Fruit fly (Drosophila melanogaster) whole organism, embryonic: ENCODE measurements around the gene CG32428.

Experiments
- ATbp ChIP-seq: fragments of 200-800 bp; sonication (Bioruptor generic); optimal IDR thresholded peaks from 2 replicates; lab custom pipeline; 2017; ENCODE audit warnings: missing biosample characterization, mild to moderate bottlenecking, missing genetic modification characterization, missing genetic modification reagents
- Asciz ChIP-seq: fragments of 200-800 bp; sonication (Bioruptor generic); optimal IDR thresholded peaks from 2 replicates; lab custom pipeline; 2017; ENCODE audit warnings: missing biosample characterization, mild to moderate bottlenecking, missing genetic modification characterization, missing genetic modification reagents
- B-H1 ChIP-seq: fragments of 200-800 bp; sonication (Bioruptor generic); IDR thresholded peaks from 3 replicates; pipeline ENCODE4 v1.3.6; 2022; ENCODE audit warnings: missing biosample characterization, missing genetic modification characterization
- BtbVII ChIP-seq: fragments of 200-800 bp; sonication (Bioruptor generic); optimal IDR thresholded peaks from 3 replicates; lab custom pipeline; 2017; ENCODE audit warnings: missing biosample characterization, mild to moderate bottlenecking, missing genetic modification characterization
- CG10274 ChIP-seq: fragments of 200-800 bp; sonication (Bioruptor generic); optimal IDR thresholded peaks from 3 replicates; lab custom pipeline; 2017; ENCODE audit warnings: missing biosample characterization, mild to moderate bottlenecking, missing genetic modification characterization
- CG12236 ChIP-seq: fragments of 200-800 bp; sonication (Bioruptor generic); optimal IDR thresholded peaks from 2 replicates; lab custom pipeline; 2016; ENCODE audit warnings: missing biosample characterization, missing genetic modification characterization
- CG12769 ChIP-seq: fragments of 200-800 bp; sonication (Bioruptor generic); optimal IDR thresholded peaks from 2 replicates; lab custom pipeline; 2019; ENCODE audit warnings: missing biosample characterization, mild to moderate bottlenecking, missing genetic modification characterization, moderate library complexity
- CG13775 ChIP-seq: fragments of 200-800 bp; sonication (Bioruptor generic); optimal IDR thresholded peaks from 3 replicates; lab custom pipeline; 2017; ENCODE audit warnings: missing biosample characterization, mild to moderate bottlenecking, missing genetic modification characterization
- CG15514 ChIP-seq: fragments of 200-800 bp; sonication (Bioruptor generic); optimal IDR thresholded peaks from 3 replicates; lab custom pipeline; 2017; ENCODE audit warnings: missing biosample characterization, missing genetic modification characterization, mild to moderate bottlenecking, moderate library complexity, missing genetic modification reagents
- CG17568 ChIP-seq: fragments of 200-800 bp; sonication (Bioruptor generic); optimal IDR thresholded peaks from 2 replicates; lab custom pipeline; 2018; ENCODE audit warnings: missing biosample characterization, mild to moderate bottlenecking, missing genetic modification characterization, moderate library complexity
- CG1832 ChIP-seq: fragments of 200-800 bp; sonication (Bioruptor generic); optimal IDR thresholded peaks from 2 replicates; lab custom pipeline; 2017; ENCODE audit warnings: missing biosample characterization, mild to moderate bottlenecking, missing genetic modification characterization, inconsistent platforms
- CG2202 ChIP-seq: fragments of 200-800 bp; sonication (Bioruptor generic); optimal IDR thresholded peaks from 2 replicates; lab custom pipeline; 2018; ENCODE audit warnings: missing biosample characterization, mild to moderate bottlenecking, missing genetic modification characterization
- CG2712 ChIP-seq: fragments of 200-800 bp; optimal IDR thresholded peaks from 3 replicates; lab custom pipeline; 2019; ENCODE audit warnings: missing biosample characterization, mild to moderate bottlenecking, missing genetic modification characterization, moderate library complexity
- CG34224 ChIP-seq: fragments of 200-800 bp; sonication (Bioruptor generic); IDR thresholded peaks from 3 replicates; pipeline ENCODE4 v1.3.6; 2022; ENCODE audit warnings: missing biosample characterization, missing genetic modification characterization; ENCODE audit not compliant: partially characterized antibody
- CG4617 ChIP-seq: fragments of 200-800 bp; sonication (Bioruptor generic); optimal IDR thresholded peaks from 3 replicates; lab custom pipeline; 2016; ENCODE audit warnings: missing biosample characterization, missing genetic modification characterization, borderline replicate concordance
- CG5245 ChIP-seq: fragments of 200-800 bp; sonication (Bioruptor generic); optimal IDR thresholded peaks from 3 replicates; lab custom pipeline; 2016; ENCODE audit warnings: missing biosample characterization, missing genetic modification characterization
- CG6272 ChIP-seq: fragments of 200-800 bp; sonication (Bioruptor generic); IDR thresholded peaks from 2 replicates; pipeline ENCODE4 v1.3.6; 2022; ENCODE audit warnings: missing biosample characterization, missing genetic modification characterization
- CG7928 ChIP-seq: fragments of 200-800 bp; sonication (Bioruptor generic); optimal IDR thresholded peaks from 2 replicates; lab custom pipeline; 2017; ENCODE audit warnings: missing biosample characterization, mild to moderate bottlenecking, missing genetic modification characterization
- CG9876 ChIP-seq: fragments of 200-800 bp; sonication (Bioruptor generic); optimal IDR thresholded peaks from 2 replicates; lab custom pipeline; 2016; ENCODE audit warnings: missing biosample characterization, missing genetic modification characterization
- CkIIα-i1 ChIP-seq: fragments of 200-800 bp; sonication (Bioruptor generic); IDR thresholded peaks from 2 replicates; pipeline ENCODE4 v1.3.6; 2022; ENCODE audit warnings: missing biosample characterization, missing genetic modification characterization
- D19A ChIP-seq: fragments of 200-800 bp; optimal IDR thresholded peaks from 3 replicates; lab custom pipeline; 2019; ENCODE audit warnings: missing biosample characterization, mild to moderate bottlenecking, missing genetic modification characterization, moderate library complexity
- Doc3 ChIP-seq: fragments of 200-800 bp; sonication (Bioruptor generic); IDR thresholded peaks from 3 replicates; pipeline ENCODE4 v1.3.6; 2022; ENCODE audit warnings: missing biosample characterization, missing genetic modification characterization; ENCODE audit not compliant: partially characterized antibody
- HLH4C ChIP-seq: fragments of 200-800 bp; sonication (Bioruptor generic); IDR thresholded peaks from 3 replicates; pipeline ENCODE4 v1.3.6; 2022; ENCODE audit warnings: missing biosample characterization, missing genetic modification characterization; ENCODE audit not compliant: partially characterized antibody
- MBD-R2 ChIP-seq: fragments of 200-800 bp; sonication (Bioruptor generic); IDR thresholded peaks from 2 replicates; pipeline ENCODE4 v1.3.6; 2022; ENCODE audit warnings: missing biosample characterization, missing genetic modification characterization
- MESR4 ChIP-seq: fragments of 200-800 bp; sonication (Bioruptor generic); optimal IDR thresholded peaks from 2 replicates; lab custom pipeline; 2018; ENCODE audit warnings: missing biosample characterization, mild to moderate bottlenecking, missing genetic modification characterization, moderate library complexity
- NFAT ChIP-seq: fragments of 200-800 bp; sonication (Bioruptor generic); IDR thresholded peaks from 2 replicates; pipeline ENCODE4 v1.3.6; 2022; ENCODE audit warnings: missing biosample characterization, missing genetic modification characterization
- Pdp1 ChIP-seq, 2 experiments: fragments of 200-800 bp; sonication (Bioruptor generic); optimal IDR thresholded peaks; 3 replicates each; lab custom pipeline; 2016; ENCODE audit warnings: missing biosample characterization in 2 of 2, missing genetic modification characterization in 2 of 2, mild to moderate bottlenecking in 1 of 2, moderate library complexity in 1 of 2
- Rx ChIP-seq: fragments of 200-800 bp; sonication (Bioruptor generic); IDR thresholded peaks from 2 replicates; pipeline ENCODE4 v1.3.6; 2022; ENCODE audit warnings: missing biosample characterization, missing genetic modification characterization
- Spps ChIP-seq: fragments of 200-800 bp; sonication (Bioruptor generic); optimal IDR thresholded peaks from 2 replicates; lab custom pipeline; 2018; ENCODE audit warnings: missing biosample characterization, mild to moderate bottlenecking, missing genetic modification characterization
- Xrp1 ChIP-seq: fragments of 200-800 bp; sonication (Bioruptor generic); IDR thresholded peaks from 2 replicates; pipeline ENCODE4 v1.3.6; 2022; ENCODE audit warnings: missing biosample characterization, missing genetic modification characterization
- ab ChIP-seq: fragments of 200-800 bp; sonication (Bioruptor generic); optimal IDR thresholded peaks from 2 replicates; lab custom pipeline; 2016; ENCODE audit warnings: missing biosample characterization, missing genetic modification characterization
- cas ChIP-seq: fragments of 200-800 bp; sonication (Bioruptor generic); IDR thresholded peaks from 2 replicates; pipeline ENCODE4 v1.3.6; 2022; ENCODE audit warnings: missing biosample characterization, missing genetic modification characterization
- da ChIP-seq: fragments of 200-800 bp; sonication (Bioruptor generic); optimal IDR thresholded peaks from 2 replicates; lab custom pipeline; 2016; ENCODE audit warnings: missing biosample characterization, missing genetic modification characterization
- danr ChIP-seq: fragments of 200-800 bp; sonication (Bioruptor generic); IDR thresholded peaks from 2 replicates; pipeline ENCODE4 v1.3.6; 2022; ENCODE audit warnings: missing biosample characterization, missing genetic modification characterization
- dati ChIP-seq: fragments of 200-800 bp; sonication (Bioruptor generic); IDR thresholded peaks from 2 replicates; pipeline ENCODE4 v1.3.6; 2022; ENCODE audit warnings: missing biosample characterization, missing genetic modification characterization
- disco-r ChIP-seq: fragments of 200-800 bp; sonication (Bioruptor generic); optimal IDR thresholded peaks from 2 replicates; lab custom pipeline; 2016; ENCODE audit warnings: missing biosample characterization, missing genetic modification characterization
- dpn ChIP-seq, 2 experiments: fragments of 200-800 bp; sonication (Bioruptor generic); optimal IDR thresholded peaks; 3 replicates each; lab custom pipeline; 2016; ENCODE audit warnings: missing biosample characterization in 2 of 2, missing genetic modification characterization in 2 of 2
- ems ChIP-seq: fragments of 200-800 bp; sonication (Bioruptor generic); optimal IDR thresholded peaks from 3 replicates; lab custom pipeline; 2016; ENCODE audit warnings: missing biosample characterization, missing genetic modification characterization
- gcm ChIP-seq: fragments of 200-800 bp; sonication (Bioruptor generic); optimal IDR thresholded peaks from 2 replicates; lab custom pipeline; 2019; ENCODE audit warnings: missing biosample characterization, mild to moderate bottlenecking, missing genetic modification characterization, moderate library complexity
- grn ChIP-seq: fragments of 200-800 bp; sonication (Bioruptor generic); optimal IDR thresholded peaks from 3 replicates; lab custom pipeline; 2017; ENCODE audit warnings: missing biosample characterization, missing genetic modification characterization
- gt ChIP-seq: fragments of 200-800 bp; sonication (Bioruptor generic); IDR thresholded peaks from 2 replicates; pipeline ENCODE4 v1.3.6; 2022; ENCODE audit warnings: missing biosample characterization, missing genetic modification characterization
- her ChIP-seq: fragments of 200-800 bp; sonication (Bioruptor generic); optimal IDR thresholded peaks from 2 replicates; lab custom pipeline; 2016; ENCODE audit warnings: missing biosample characterization, missing genetic modification characterization
- jigr1 ChIP-seq: fragments of 200-800 bp; sonication (Bioruptor generic); IDR thresholded peaks from 3 replicates; pipeline ENCODE4 v1.3.6; 2022; ENCODE audit warnings: missing biosample characterization, missing genetic modification characterization
- lilli ChIP-seq: fragments of 200-800 bp; sonication (Bioruptor generic); optimal IDR thresholded peaks from 3 replicates; lab custom pipeline; 2016; ENCODE audit warnings: missing biosample characterization, missing genetic modification characterization
- lmd ChIP-seq: fragments of 200-800 bp; sonication (Bioruptor generic); IDR thresholded peaks from 2 replicates; pipeline ENCODE4 v1.3.6; 2022; ENCODE audit warnings: missing biosample characterization, missing genetic modification characterization
- sens-2 ChIP-seq: fragments of 200-800 bp; sonication (Bioruptor generic); IDR thresholded peaks from 2 replicates; pipeline ENCODE4 v1.3.6; 2022; ENCODE audit warnings: missing biosample characterization, missing genetic modification characterization
- sr ChIP-seq: fragments of 200-800 bp; sonication (Bioruptor generic); IDR thresholded peaks from 3 replicates; pipeline ENCODE4 v1.3.6; 2022; ENCODE audit warnings: missing biosample characterization, missing genetic modification characterization
- trem ChIP-seq: fragments of 200-800 bp; optimal IDR thresholded peaks from 3 replicates; lab custom pipeline; 2019; ENCODE audit warnings: missing biosample characterization, mild to moderate bottlenecking, missing genetic modification characterization, moderate library complexity
- zen ChIP-seq: fragments of 200-800 bp; sonication (Bioruptor generic); optimal IDR thresholded peaks from 3 replicates; lab custom pipeline; 2018; ENCODE audit warnings: missing biosample characterization, mild to moderate bottlenecking, missing genetic modification characterization, moderate library complexity

The CG32428 gene

dm6 chr3L:20473021-20473799 is at the start of gene CG32428, which contains the start of gene CG5969 (continued):
- TF ChIP-seq ab: no peak
- no peak for TF ChIP-seq sr (GFP tag; lab: Robert Waterston, UW)
- no peak for TF ChIP-seq gt (GFP tag; lab: Robert Waterston, UW)
- TF ChIP-seq CG4617 (GFP tag; lab: Kevin White, UChicago): no peak
- TF ChIP-seq Doc3 (GFP tag; lab: Robert Waterston, UW): no peak
- peak; percentile 59 for TF ChIP-seq D19A (tag; lab: Kevin White, UChicago)
- TF ChIP-seq disco-r (GFP tag; lab: Kevin White, UChicago): no peak
- 0 out of 2 replicates have a peak, but pooled peaks have one; percentile 24 for TF ChIP-seq CG6272 (GFP tag; lab: Robert Waterston, UW)
- no peak for TF ChIP-seq CG5245
- TF ChIP-seq danr (GFP tag; lab: Robert Waterston, UW): no peak
- TF ChIP-seq jigr1 (GFP tag; lab: Robert Waterston, UW): no peak
- no peak for TF ChIP-seq CG2202 (tag; lab: Kevin White, UChicago)
- TF ChIP-seq MESR4 (GFP tag; lab: Kevin White, UChicago): peak; percentile 44
- TF ChIP-seq sens-2 (GFP tag; lab: Robert Waterston, UW): 0 out of 2 replicates have a peak, but pooled peaks have one; percentile 14
- TF ChIP-seq CG2712: peak; percentile 69
- peak; percentile 64 for TF ChIP-seq lmd (GFP tag; lab: Robert Waterston, UW)
- no peak for TF ChIP-seq da (GFP tag; lab: Kevin White, UChicago)
- peak; percentile 33 for TF ChIP-seq CG7928 (GFP tag; lab: Kevin White, UChicago)
- TF ChIP-seq gcm (GFP tag; lab: Kevin White, UChicago): peak; percentile 32
- no peak for TF ChIP-seq CG17568 (GFP tag; lab: Kevin White, UChicago)
- TF ChIP-seq B-H1: peak; percentile 62
- TF ChIP-seq ems (GFP tag; lab: Kevin White, UChicago): no peak
- no peak for TF ChIP-seq Asciz (GFP tag; lab: Kevin White, UChicago)
- TF ChIP-seq her (GFP tag; lab: Kevin White, UChicago): no peak
- TF ChIP-seq CG10274: no peak
- peak; percentile 55 for TF ChIP-seq CG15514
- TF ChIP-seq dpn (GFP tag; optimal IDR thresholded peaks at IDR 0.05; lab: Kevin White, UChicago): peak; percentile 47 to 59
- TF ChIP-seq CG1832 (GFP tag; lab: Kevin White, UChicago): no peak
- no peak for TF ChIP-seq ATbp (GFP tag; lab: Kevin White, UChicago)
- peak; percentile 71 for TF ChIP-seq NFAT
- peak; percentile 8 for TF ChIP-seq zen (tag; lab: Kevin White, UChicago)
- no peak for TF ChIP-seq CG34224 (GFP tag; lab: Robert Waterston, UW)
- TF ChIP-seq CG9876 (GFP tag; lab: Kevin White, UChicago): no peak
- 0 out of 3 replicates have a peak, but pooled peaks have one; percentile 8 for TF ChIP-seq HLH4C (GFP tag; lab: Robert Waterston, UW)
- TF ChIP-seq CkIIα-i1 (GFP tag; lab: Robert Waterston, UW): no peak
- no peak for TF ChIP-seq dati (GFP tag; lab: Robert Waterston, UW)
- TF ChIP-seq Spps (tag; lab: Kevin White, UChicago): no peak
- TF ChIP-seq MBD-R2: no peak; the same call in 1 of the 2 replicates
- TF ChIP-seq trem (tag; lab: Kevin White, UChicago): peak; percentile 75
- no peak for TF ChIP-seq CG12236
- TF ChIP-seq Xrp1 (GFP tag; lab: Robert Waterston, UW): peak; percentile 44; the same call in 1 of the 2 replicates
- peak; percentile 34 for TF ChIP-seq lilli (GFP tag; lab: Kevin White, UChicago)
- no peak for TF ChIP-seq grn (GFP tag; lab: Kevin White, UChicago)
- no peak for TF ChIP-seq cas (GFP tag; lab: Robert Waterston, UW)
- TF ChIP-seq CG12769 (tag; lab: Kevin White, UChicago): no peak
- TF ChIP-seq CG13775 (GFP tag; lab: Kevin White, UChicago): peak; percentile 58
- TF ChIP-seq Pdp1 (GFP tag; optimal IDR thresholded peaks at IDR 0.05; lab: Kevin White, UChicago): no peak
- TF ChIP-seq Rx (GFP tag; lab: Robert Waterston, UW): peak; percentile 49; the same call in 1 of the 2 replicates
- TF ChIP-seq BtbVII (GFP tag; lab: Kevin White, UChicago): no peak
